Worm (Caenorhabditis elegans): ENCODE results near the gene C13E3.1.

DNA sequence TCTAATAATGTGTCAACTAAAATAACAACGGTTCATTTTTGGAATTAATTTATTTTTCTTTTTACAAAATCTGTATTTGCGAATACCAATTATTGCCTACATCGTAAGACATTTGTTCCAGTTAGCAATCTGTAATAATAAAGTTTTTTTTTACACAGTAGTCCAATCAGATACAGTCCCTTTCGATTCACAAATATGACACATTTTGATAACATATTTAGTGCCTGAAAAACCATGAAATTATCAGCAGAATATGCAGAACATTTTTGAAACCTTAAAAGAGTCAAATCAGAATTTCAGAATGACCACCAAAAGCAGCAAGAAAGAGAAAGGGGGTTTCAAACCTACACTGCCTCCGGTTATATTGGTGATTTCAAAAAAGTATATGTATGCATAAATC is 13.6 kb upstream of the C13E3.1 start, which contains the start of gene C06E2.2:
- TF ChIP-seq snpc-4 (tag; optimal IDR thresholded peaks at IDR 0.05) (no peak), ceh-16 (tag; optimal IDR thresholded peaks at IDR 0.05) (no peak), nhr-11 (tag; optimal IDR thresholded peaks at IDR 0.05) (no peak), nhr-237 (tag; optimal IDR thresholded peaks at IDR 0.05) (no peak)
